Worm (Caenorhabditis elegans): ENCODE results near the gene K06A9.1.

The K06A9.1 gene

DNA sequence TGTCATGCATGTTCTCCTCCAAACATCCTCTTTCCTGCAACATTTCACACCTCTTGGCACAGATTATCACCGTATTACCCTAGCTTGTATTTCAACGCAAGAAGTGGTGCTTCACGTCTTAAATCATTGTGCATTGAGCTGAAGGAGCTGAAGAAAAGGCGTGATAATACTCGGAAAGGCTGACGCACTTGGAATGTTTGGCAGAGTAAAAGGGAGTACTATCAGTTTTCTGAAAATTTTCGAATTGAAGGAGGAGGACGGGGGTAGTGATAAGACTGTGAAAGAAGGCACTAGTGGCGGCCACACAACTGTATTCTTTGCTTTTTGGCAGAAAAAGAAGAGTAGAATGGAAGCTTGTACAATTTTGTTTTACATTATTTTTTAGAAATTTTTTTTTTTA is 3.9 kb upstream of the K06A9.1 start:
- TF ChIP-seq pqm-1 (tag; optimal IDR thresholded peaks at IDR 0.05) (no peak), lin-14 (GFP tag; optimal IDR thresholded peaks at IDR 0.05) (no peak), C04F5.9 (tag; optimal IDR thresholded peaks at IDR 0.05) (no peak), nhr-47 (tag; optimal IDR thresholded peaks at IDR 0.05) (no peak), zip-4 (GFP tag; optimal IDR thresholded peaks at IDR 0.05) (no peak), fkh-4 (tag; optimal IDR thresholded peaks at IDR 0.05; ENCODE audit: borderline replicate concordance) (no peak), elt-2 (tag; optimal IDR thresholded peaks at IDR 0.05) (peak; percentile 29), sup-37 (GFP tag; optimal IDR thresholded peaks at IDR 0.05) (no peak)

ce11 chrX:1549095-1549494 is 1.8 kb downstream of the K06A9.1 start:
- TF ChIP-seq ceh-82 (tag; optimal IDR thresholded peaks at IDR 0.05) (no peak), C16A3.4 (tag; optimal IDR thresholded peaks at IDR 0.05) (no peak), ama-1 (optimal IDR thresholded peaks at IDR 0.05) (no peak)

DNA sequence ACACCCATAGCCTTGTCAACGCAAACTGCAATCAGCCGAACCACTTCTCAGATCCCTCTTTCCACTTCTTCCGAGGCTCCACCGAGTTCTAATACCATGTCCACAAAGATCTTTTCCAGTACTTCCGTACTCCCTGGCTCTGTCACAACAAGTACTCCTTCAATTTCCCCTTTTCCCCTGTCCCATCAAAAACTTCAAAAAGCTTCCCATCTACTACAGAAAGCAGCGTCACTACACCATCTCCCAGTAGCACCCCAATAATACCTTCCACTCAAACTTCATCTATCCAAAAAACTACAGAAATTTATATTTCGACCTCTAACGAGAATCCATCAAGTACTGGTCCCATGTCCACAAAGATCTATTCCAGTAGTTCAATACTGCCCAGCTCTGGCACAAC is 9.6 kb downstream of the K06A9.1 start:
- no peak for TF ChIP-seq sup-37 (GFP tag; optimal IDR thresholded peaks at IDR 0.05)
- no peak for TF ChIP-seq mdl-1 (tag; optimal IDR thresholded peaks at IDR 0.05)
- TF ChIP-seq nhr-28 (tag; optimal IDR thresholded peaks at IDR 0.05) = no peak
- no peak for TF ChIP-seq irx-1 (tag; optimal IDR thresholded peaks at IDR 0.05)
- no peak for TF ChIP-seq isw-1 (GFP tag; IDR thresholded peaks at IDR 0.05)
- no peak for TF ChIP-seq ceh-63 (GFP tag; optimal IDR thresholded peaks at IDR 0.05)
- no peak for TF ChIP-seq mep-1 (tag; optimal IDR thresholded peaks at IDR 0.05)
- no peak for TF ChIP-seq zag-1 (tag; optimal IDR thresholded peaks at IDR 0.05)
- TF ChIP-seq hpl-2 (GFP tag; optimal IDR thresholded peaks at IDR 0.05) = no peak
- TF ChIP-seq sptf-1 (tag; optimal IDR thresholded peaks at IDR 0.05) = no peak
- TF ChIP-seq nhr-12 (tag; optimal IDR thresholded peaks at IDR 0.05) = no peak
- TF ChIP-seq pax-3 (tag; optimal IDR thresholded peaks at IDR 0.05) = no peak
- TF ChIP-seq blmp-1 (tag; optimal IDR thresholded peaks at IDR 0.05) = no peak
- no peak for TF ChIP-seq elt-2 (tag; optimal IDR thresholded peaks at IDR 0.05)
- no peak for TF ChIP-seq fos-1 (tag; optimal IDR thresholded peaks at IDR 0.05)

DNA sequence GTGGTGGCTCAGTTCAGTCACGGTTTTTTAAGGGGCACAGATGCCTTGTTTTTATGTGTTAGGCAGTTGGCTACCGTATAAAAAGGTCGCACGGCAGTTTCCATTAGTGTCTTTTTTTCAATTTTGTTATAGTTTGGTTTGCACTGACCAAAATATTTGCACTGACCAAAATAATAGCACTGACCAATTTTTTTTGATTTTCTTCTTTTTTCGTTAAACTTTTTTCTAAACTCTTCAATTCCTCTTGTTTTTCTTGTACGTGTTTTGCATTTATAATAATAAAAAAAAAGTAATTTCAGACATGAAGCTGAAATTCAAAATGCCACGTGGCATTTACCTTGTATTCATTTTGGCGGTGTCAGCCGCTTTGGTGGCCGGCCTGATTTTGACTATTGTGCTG is 21.1 kb downstream of the K06A9.1 start, which contains the start of gene H02F09.3:
Gene H02F09.3, plus strand, starts transcription at position 301 of the 400 bp plus-strand sequence.
- TF ChIP-seq jun-1 (tag; optimal IDR thresholded peaks at IDR 0.05) (no peak), alr-1 (tag; optimal IDR thresholded peaks at IDR 0.05; ENCODE audit: borderline replicate concordance) (no peak), lsy-2 (tag; optimal IDR thresholded peaks at IDR 0.05) (no peak), xbp-1 (tag; optimal IDR thresholded peaks at IDR 0.05) (no peak), tlp-1 (tag; optimal IDR thresholded peaks at IDR 0.05) (no peak), sox-4 (tag; optimal IDR thresholded peaks at IDR 0.05) (no peak), swsn-7 (tag; optimal IDR thresholded peaks at IDR 0.05) (no peak), ces-1 (GFP tag; optimal IDR thresholded peaks at IDR 0.05) (no peak), ceh-88 (GFP tag; IDR thresholded peaks at IDR 0.05) (no peak), grh-1 (GFP tag; IDR thresholded peaks at IDR 0.05) (no peak), elt-3 (tag; optimal IDR thresholded peaks at IDR 0.05) (no peak), efl-1 (optimal IDR thresholded peaks at IDR 0.05) (no peak), efl-1 (GFP tag; optimal IDR thresholded peaks at IDR 0.05 in 1 of 2) (no peak), fkh-4 (tag; optimal IDR thresholded peaks at IDR 0.05; ENCODE audit: borderline replicate concordance) (no peak), C34B4.2 (tag; optimal IDR thresholded peaks at IDR 0.05) (no peak)

- TF ChIP-seq nhr-77 (tag; optimal IDR thresholded peaks at IDR 0.05) (no peak), nhr-12 (tag; optimal IDR thresholded peaks at IDR 0.05) (no peak), nhr-11 (tag; optimal IDR thresholded peaks at IDR 0.05) (no peak), nhr-47 (tag; optimal IDR thresholded peaks at IDR 0.05) (no peak), vab-15 (tag; optimal IDR thresholded peaks at IDR 0.05) (no peak), ets-5 (GFP tag; IDR thresholded peaks at IDR 0.05) (no peak), jun-1 (tag; optimal IDR thresholded peaks at IDR 0.05) (no peak)
Measured at ce11 chrX:1571949-1572348, 24.6 kb downstream of the K06A9.1 start, which contains the start of gene H02F09.2. Gene H02F09.2 (plus strand): TSS chrX:1572249.
